Worm (Caenorhabditis elegans) whole organism, L2 larva: Measurements from ENCODE around the gene anmt-1.
A peak's percentile ranks its signal among the peaks of the same experiment; 100 is the strongest.

Source experiments
- C34F6.9 ChIP-seq: fragments of 150-350 bp; optimal IDR thresholded peaks from 2 replicates; lab custom pipeline; 2014; ENCODE audit warnings: missing biosample characterization, missing genetic modification characterization
- F13H6.1 ChIP-seq: sonication (generic microtip); optimal IDR thresholded peaks from 2 replicates; lab custom pipeline; 2016; ENCODE audit warnings: missing genetic modification characterization, missing compliant biosample characterization
- R02D3.7 ChIP-seq: fragments of 150-350 bp; optimal IDR thresholded peaks from 2 replicates; lab custom pipeline; 2014; ENCODE audit warnings: missing biosample characterization, missing genetic modification characterization
- Y55F3AM.14 ChIP-seq: fragments of 200-800 bp; sonication (Bioruptor generic); optimal IDR thresholded peaks from 2 replicates; lab custom pipeline; 2018; ENCODE audit warnings: mild to moderate bottlenecking, missing genetic modification characterization, missing compliant biosample characterization
- aly-2 ChIP-seq: fragments of 150-350 bp; optimal IDR thresholded peaks from 2 replicates; lab custom pipeline; 2014; ENCODE audit warnings: missing biosample characterization, missing genetic modification characterization
- ama-1 ChIP-seq: fragments of 150-350 bp; optimal IDR thresholded peaks from 2 replicates; lab custom pipeline; 2018; ENCODE audit warnings: inconsistent platforms
- blmp-1 ChIP-seq: sonication (generic microtip); optimal IDR thresholded peaks from 2 replicates; lab custom pipeline; 2017; ENCODE audit warnings: missing genetic modification characterization, mild to moderate bottlenecking, missing compliant biosample characterization, antibody characterized with exemption, moderate library complexity; ENCODE audit not compliant: insufficient read depth
- ceh-16 ChIP-seq: fragments of 150-350 bp; optimal IDR thresholded peaks from 2 replicates; lab custom pipeline; 2014; ENCODE audit warnings: missing biosample characterization, missing genetic modification characterization
- ceh-82 ChIP-seq: fragments of 150-350 bp; optimal IDR thresholded peaks from 2 replicates; lab custom pipeline; 2014; ENCODE audit warnings: missing biosample characterization, missing genetic modification characterization
- crh-2 ChIP-seq: sonication (generic microtip); optimal IDR thresholded peaks from 2 replicates; lab custom pipeline; 2017; ENCODE audit warnings: missing biosample characterization, missing genetic modification characterization
- dmd-4 ChIP-seq: sonication (generic microtip); optimal IDR thresholded peaks from 2 replicates; lab custom pipeline; 2017; ENCODE audit warnings: missing biosample characterization, missing genetic modification characterization
- elt-3 ChIP-seq: sonication (generic microtip); optimal IDR thresholded peaks from 2 replicates; lab custom pipeline; 2017; ENCODE audit warnings: missing biosample characterization, missing genetic modification characterization
- fos-1 ChIP-seq: fragments of 150-350 bp; optimal IDR thresholded peaks from 2 replicates; lab custom pipeline; 2014; ENCODE audit warnings: missing biosample characterization, missing genetic modification characterization
- gmeb-1 ChIP-seq: fragments of 150-350 bp; optimal IDR thresholded peaks from 2 replicates; lab custom pipeline; 2014; ENCODE audit warnings: missing biosample characterization, missing genetic modification characterization
- lin-11 ChIP-seq: fragments of 150-350 bp; sonication (generic microtip); optimal IDR thresholded peaks from 2 replicates; lab custom pipeline; 2014; ENCODE audit warnings: missing biosample characterization, missing genetic modification characterization, inconsistent platforms, mixed read lengths
- lin-39 ChIP-seq: fragments of 150-350 bp; optimal IDR thresholded peaks from 2 replicates; lab custom pipeline; 2014; ENCODE audit warnings: missing biosample characterization, missing genetic modification reagents, missing genetic modification characterization
- lsy-2 ChIP-seq, 2 experiments: fragments of 150-350 bp in 1 of 2; sonication (generic microtip) in 1 of 2; optimal IDR thresholded peaks; 2 replicates each; lab custom pipeline; 2014 to 2017; ENCODE audit warnings: missing biosample characterization in 2 of 2, missing genetic modification characterization in 2 of 2
- mdl-1 ChIP-seq, 2 experiments: fragments of 150-350 bp in 1 of 2; sonication (generic microtip) in 1 of 2; optimal IDR thresholded peaks; 2 replicates each; lab custom pipeline; 2017; ENCODE audit warnings: missing biosample characterization in 2 of 2, missing genetic modification characterization in 2 of 2
- nhr-11 ChIP-seq: fragments of 150-350 bp; optimal IDR thresholded peaks from 2 replicates; lab custom pipeline; 2014; ENCODE audit warnings: missing biosample characterization, missing genetic modification characterization
- nhr-12 ChIP-seq: fragments of 150-350 bp; optimal IDR thresholded peaks from 2 replicates; lab custom pipeline; 2014; ENCODE audit warnings: missing biosample characterization, missing genetic modification characterization
- nhr-129 ChIP-seq: fragments of 150-350 bp; optimal IDR thresholded peaks from 2 replicates; lab custom pipeline; 2014; ENCODE audit warnings: missing biosample characterization, missing genetic modification characterization
- nhr-21 ChIP-seq: fragments of 150-350 bp; optimal IDR thresholded peaks from 2 replicates; lab custom pipeline; 2014; ENCODE audit warnings: missing biosample characterization, missing genetic modification characterization
- nhr-23 ChIP-seq: fragments of 150-350 bp; optimal IDR thresholded peaks from 2 replicates; lab custom pipeline; 2014; ENCODE audit warnings: missing biosample characterization, missing genetic modification reagents, missing genetic modification characterization
- nhr-237 ChIP-seq: fragments of 150-350 bp; optimal IDR thresholded peaks from 2 replicates; lab custom pipeline; 2014; ENCODE audit warnings: missing biosample characterization, missing genetic modification characterization
- nhr-25 ChIP-seq: fragments of 150-350 bp; sonication (generic microtip); optimal IDR thresholded peaks from 3 replicates; lab custom pipeline; 2014; ENCODE audit warnings: missing biosample characterization, missing genetic modification characterization
- nhr-6 ChIP-seq: fragments of 150-350 bp; optimal IDR thresholded peaks from 2 replicates; lab custom pipeline; 2014; ENCODE audit warnings: missing biosample characterization, missing genetic modification characterization
- nhr-77 ChIP-seq: fragments of 150-350 bp; optimal IDR thresholded peaks from 2 replicates; lab custom pipeline; 2014; ENCODE audit warnings: missing biosample characterization, missing genetic modification characterization
- peb-1 ChIP-seq: fragments of 150-350 bp; optimal IDR thresholded peaks from 2 replicates; lab custom pipeline; 2014; ENCODE audit warnings: missing biosample characterization, missing genetic modification characterization
- sem-4 ChIP-seq: fragments of 150-350 bp; optimal IDR thresholded peaks from 2 replicates; lab custom pipeline; 2014; ENCODE audit warnings: missing biosample characterization, missing genetic modification reagents, missing genetic modification characterization
- sma-9 ChIP-seq, 2 experiments: fragments of 150-350 bp in 1 of 2; sonication (generic microtip) in 1 of 2; optimal IDR thresholded peaks; 2 replicates each; lab custom pipeline; 2014 to 2016; ENCODE audit warnings: missing genetic modification characterization in 2 of 2, mild to moderate bottlenecking in 1 of 2, missing biosample characterization in 1 of 2, missing compliant biosample characterization in 1 of 2, missing genetic modification reagents in 1 of 2, moderate library complexity in 1 of 2
- unc-39 ChIP-seq: fragments of 150-350 bp; optimal IDR thresholded peaks from 2 replicates; lab custom pipeline; 2014; ENCODE audit warnings: missing biosample characterization, missing genetic modification characterization
- unc-55 ChIP-seq: fragments of 150-350 bp; sonication (generic microtip); optimal IDR thresholded peaks from 3 replicates; lab custom pipeline; 2014; ENCODE audit warnings: missing biosample characterization, missing genetic modification reagents, missing genetic modification characterization
- unc-62 ChIP-seq: fragments of 150-350 bp; optimal IDR thresholded peaks from 2 replicates; lab custom pipeline; 2014; ENCODE audit warnings: missing biosample characterization, missing genetic modification reagents, missing genetic modification characterization
- zag-1 ChIP-seq: fragments of 150-350 bp; optimal IDR thresholded peaks from 2 replicates; lab custom pipeline; 2014; ENCODE audit warnings: missing biosample characterization, missing genetic modification characterization
- ztf-1 ChIP-seq: fragments of 200-800 bp; sonication (Bioruptor generic); conservative IDR thresholded peaks from 2 replicates; pipeline ENCODE4 v1.3.6; 2022; ENCODE audit warnings: missing genetic modification characterization, missing compliant biosample characterization
- ztf-4 ChIP-seq: fragments of 150-350 bp; optimal IDR thresholded peaks from 2 replicates; lab custom pipeline; 2014; ENCODE audit warnings: missing biosample characterization, missing genetic modification characterization

anmt-1 gene

DNA sequence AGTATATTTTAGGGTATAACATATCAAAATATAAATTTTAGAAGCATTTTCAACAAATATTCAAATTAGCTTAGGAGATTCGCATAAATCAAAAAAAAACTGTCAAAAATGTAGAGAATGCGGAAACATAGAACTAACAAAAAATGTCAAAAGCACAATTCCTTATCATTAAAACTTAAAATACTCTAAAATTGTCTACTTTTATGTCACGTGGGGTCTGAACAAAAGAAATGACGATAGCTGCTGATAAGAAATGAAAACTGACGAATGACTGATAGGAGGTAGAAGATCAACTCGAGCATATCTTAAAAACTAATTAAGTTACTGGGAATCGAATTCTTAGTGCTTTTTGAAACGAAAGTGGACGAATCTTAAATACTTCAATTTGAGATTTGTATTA lies 49.1 kb downstream of the anmt-1 start:
- TF ChIP-seq mdl-1 (tag; optimal IDR thresholded peaks at IDR 0.05; lab: Kevin White, UChicago) (peak; percentile 34 to 56), Y55F3AM.14 (GFP tag; lab: Kevin White, UChicago) (no peak), nhr-21 (tag; lab: Kevin White, UChicago) (no peak), nhr-77 (tag; lab: Kevin White, UChicago) (no peak), peb-1 (tag; lab: Kevin White, UChicago) (no peak), gmeb-1 (peak; percentile 57), sma-9 (GFP tag; optimal IDR thresholded peaks at IDR 0.05; lab: Kevin White, UChicago) (peak; percentile 94), sma-9 (tag; optimal IDR thresholded peaks at IDR 0.05; lab: Kevin White, UChicago) (no peak), fos-1 (peak; percentile 61), crh-2 (tag; lab: Kevin White, UChicago) (peak; percentile 43)

DNA sequence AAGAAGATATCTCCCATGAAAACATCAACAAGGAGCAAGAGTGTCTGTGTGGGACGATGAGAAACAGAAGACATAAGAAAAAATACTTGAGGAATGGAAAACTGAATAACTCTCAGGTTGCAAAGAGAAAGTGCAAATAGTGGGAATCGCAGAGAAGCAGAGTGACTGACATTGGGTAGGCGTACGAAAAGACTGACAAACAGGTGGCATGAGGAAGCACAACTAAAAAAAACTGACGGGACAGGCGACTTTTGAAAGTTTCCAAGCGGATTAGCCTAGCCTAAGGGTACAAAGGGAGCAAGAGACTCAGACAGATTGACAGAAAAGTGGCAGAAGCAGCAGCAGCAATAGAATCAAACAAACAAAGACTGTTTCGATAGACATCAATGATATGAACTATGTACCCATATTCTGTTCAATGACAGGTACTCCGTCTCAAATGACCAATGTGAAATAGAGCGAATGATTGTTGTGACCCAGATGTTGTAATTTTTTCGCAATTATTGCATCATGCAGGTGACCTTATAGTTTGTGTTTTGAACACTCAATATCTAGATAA lies 49.8 kb downstream of the anmt-1 start:
- TF ChIP-seq nhr-11 (tag; lab: Kevin White, UChicago) = no peak
- TF ChIP-seq ztf-4 (tag; lab: Kevin White, UChicago) = peak; percentile 57
- TF ChIP-seq unc-39 (tag; lab: Kevin White, UChicago) = no peak
- TF ChIP-seq ceh-82 (tag; lab: Kevin White, UChicago) = no peak
- no peak for TF ChIP-seq ceh-16 (tag; lab: Kevin White, UChicago)
- TF ChIP-seq crh-2 (tag; lab: Kevin White, UChicago) = peak; percentile 40
- TF ChIP-seq nhr-12 (tag; lab: Kevin White, UChicago) = no peak
- peak; percentile 98 for TF ChIP-seq nhr-129
- TF ChIP-seq blmp-1 (tag; lab: Kevin White, UChicago) = peak; percentile 32
- peak; percentile 70 for TF ChIP-seq sma-9 (GFP tag; optimal IDR thresholded peaks at IDR 0.05; lab: Kevin White, UChicago)
- TF ChIP-seq sma-9 (tag; optimal IDR thresholded peaks at IDR 0.05; lab: Kevin White, UChicago) = no peak
- no peak for TF ChIP-seq lin-39 (tag; lab: Kevin White, UChicago)
- TF ChIP-seq lin-11 (tag; lab: Kevin White, UChicago) = no peak
- TF ChIP-seq elt-3 = no peak
- no peak for TF ChIP-seq Y55F3AM.14 (GFP tag; lab: Kevin White, UChicago)
- no peak for TF ChIP-seq R02D3.7 (tag; lab: Kevin White, UChicago)
- peak; percentile 86 for TF ChIP-seq F13H6.1 (tag; lab: Kevin White, UChicago)
- TF ChIP-seq nhr-237 (tag; lab: Kevin White, UChicago) = no peak
- TF ChIP-seq zag-1 = no peak
- TF ChIP-seq aly-2 (tag; lab: Kevin White, UChicago) = no peak
- TF ChIP-seq nhr-6 (tag; lab: Kevin White, UChicago) = peak; percentile 32
- TF ChIP-seq C34F6.9 (tag; lab: Kevin White, UChicago) = peak; percentile 34
- TF ChIP-seq nhr-25 (tag; lab: Kevin White, UChicago) = peak; percentile 61
- TF ChIP-seq ama-1 (lab: Kevin White, UChicago) = no peak
- TF ChIP-seq mdl-1 (tag; optimal IDR thresholded peaks at IDR 0.05; lab: Kevin White, UChicago) = no peak
- no peak for TF ChIP-seq sem-4
- no peak for TF ChIP-seq peb-1 (tag; lab: Kevin White, UChicago)
- TF ChIP-seq dmd-4 (tag; lab: Kevin White, UChicago) = no peak
- TF ChIP-seq ztf-1 = no peak
- no peak for TF ChIP-seq nhr-23 (tag; lab: Kevin White, UChicago)
- TF ChIP-seq unc-55 (GFP tag; lab: Kevin White, UChicago) = peak; percentile 35
- TF ChIP-seq nhr-21 (tag; lab: Kevin White, UChicago) = no peak
- peak; percentile 26 for TF ChIP-seq fos-1
- no peak for TF ChIP-seq unc-62 (GFP tag; lab: Kevin White, UChicago)
- TF ChIP-seq lsy-2 (tag; optimal IDR thresholded peaks at IDR 0.05; lab: Kevin White, UChicago) = peak in 1 of 2 experiments; percentile 32
